Worm (Caenorhabditis elegans): ENCODE results near the gene F53F4.11.

ce11 chrV:13584484-13584883 is 39.8 kb downstream of the F53F4.11 start, which contains the start of gene F53F4.1:
- no peak for TF ChIP-seq hlh-6 (tag; optimal IDR thresholded peaks at IDR 0.05)
- no peak for TF ChIP-seq ceh-9 (tag; optimal IDR thresholded peaks at IDR 0.05)
- TF ChIP-seq hlh-15 (tag; optimal IDR thresholded peaks at IDR 0.05): no peak
- no peak for TF ChIP-seq ceh-19 (GFP tag; optimal IDR thresholded peaks at IDR 0.05)
- TF ChIP-seq pqm-1 (tag; optimal IDR thresholded peaks at IDR 0.05): no peak
- no peak for TF ChIP-seq T23F11.4 (GFP tag; optimal IDR thresholded peaks at IDR 0.05)
- no peak for TF ChIP-seq odd-2 (tag; optimal IDR thresholded peaks at IDR 0.05)
- TF ChIP-seq ttx-3 (tag; optimal IDR thresholded peaks at IDR 0.05): no peak
- no peak for TF ChIP-seq dmd-4 (tag; optimal IDR thresholded peaks at IDR 0.05; ENCODE audit: borderline replicate concordance)
- no peak for TF ChIP-seq ceh-30 (tag; optimal IDR thresholded peaks at IDR 0.05)
- no peak for TF ChIP-seq nfya-1 (tag; optimal IDR thresholded peaks at IDR 0.05)
- no peak for TF ChIP-seq sox-2 (GFP tag; IDR thresholded peaks at IDR 0.05)

Data from whole organism, late embryonic.